Worm (Caenorhabditis elegans) whole organism, late embryonic: ENCODE data around the gene C10E2.5.
A peak's percentile ranks its signal among the peaks of the same experiment; 100 is the strongest.

Source experiments
- C08G9.2 ChIP-seq: sonication (generic microtip); optimal IDR thresholded peaks from 2 replicates; lab custom pipeline; 2016; ENCODE audit warnings: mild to moderate bottlenecking, missing genetic modification characterization, moderate library complexity, missing compliant biosample characterization
- F13H6.1 ChIP-seq: sonication (generic microtip); optimal IDR thresholded peaks from 2 replicates; lab custom pipeline; 2016; ENCODE audit warnings: missing genetic modification characterization, missing compliant biosample characterization
- K02D7.2 ChIP-seq: sonication (generic microtip); optimal IDR thresholded peaks from 2 replicates; lab custom pipeline; 2017; ENCODE audit warnings: mild to moderate bottlenecking, missing genetic modification characterization, missing compliant biosample characterization
- K09A11.1 ChIP-seq: sonication (generic microtip); optimal IDR thresholded peaks from 2 replicates; lab custom pipeline; 2017; ENCODE audit warnings: antibody characterized with exemption, mild to moderate bottlenecking, missing genetic modification characterization, missing compliant biosample characterization; ENCODE audit not compliant: insufficient read depth
- T23F11.4 ChIP-seq: fragments of 200-800 bp; sonication (Bioruptor generic); optimal IDR thresholded peaks from 2 replicates; lab custom pipeline; 2018; ENCODE audit warnings: mild to moderate bottlenecking, missing genetic modification characterization, missing compliant biosample characterization
- Y22D7AL.16 ChIP-seq: sonication (generic microtip); optimal IDR thresholded peaks from 2 replicates; lab custom pipeline; 2016; ENCODE audit warnings: missing genetic modification characterization, missing compliant biosample characterization
- ama-1 ChIP-seq: fragments of 150-350 bp; optimal IDR thresholded peaks from 2 replicates; lab custom pipeline; 2014
- ceh-18 ChIP-seq: sonication (generic microtip); optimal IDR thresholded peaks from 2 replicates; lab custom pipeline; 2016; ENCODE audit warnings: missing genetic modification characterization, missing compliant biosample characterization
- ceh-19 ChIP-seq: fragments of 200-800 bp; sonication (Bioruptor generic); optimal IDR thresholded peaks from 2 replicates; lab custom pipeline; 2018; ENCODE audit warnings: mild to moderate bottlenecking, missing genetic modification characterization, missing compliant biosample characterization
- ceh-31 ChIP-seq: sonication (generic microtip); optimal IDR thresholded peaks from 2 replicates; lab custom pipeline; 2016; ENCODE audit warnings: missing genetic modification characterization, missing compliant biosample characterization
- ceh-34 ChIP-seq: sonication (generic microtip); optimal IDR thresholded peaks from 2 replicates; lab custom pipeline; 2016; ENCODE audit warnings: mild to moderate bottlenecking, missing genetic modification characterization, missing compliant biosample characterization
- ceh-48 ChIP-seq: sonication (generic microtip); optimal IDR thresholded peaks from 2 replicates; lab custom pipeline; 2016; ENCODE audit warnings: missing genetic modification characterization, inconsistent platforms, missing compliant biosample characterization
- ceh-6 ChIP-seq: fragments of 200-800 bp; sonication (Bioruptor generic); optimal IDR thresholded peaks from 2 replicates; lab custom pipeline; 2018; ENCODE audit warnings: mild to moderate bottlenecking, missing genetic modification characterization, missing compliant biosample characterization
- ceh-9 ChIP-seq: sonication (generic microtip); optimal IDR thresholded peaks from 2 replicates; lab custom pipeline; 2016; ENCODE audit warnings: mild to moderate bottlenecking, missing genetic modification characterization, inconsistent platforms, missing compliant biosample characterization
- dmd-4 ChIP-seq: sonication (generic microtip); optimal IDR thresholded peaks from 2 replicates; lab custom pipeline; 2016; ENCODE audit warnings: borderline replicate concordance, missing genetic modification characterization, missing compliant biosample characterization
- elt-2 ChIP-seq: sonication (generic microtip); optimal IDR thresholded peaks from 2 replicates; lab custom pipeline; 2016; ENCODE audit warnings: missing genetic modification reagents, missing genetic modification characterization, missing compliant biosample characterization
- elt-4 ChIP-seq: sonication (generic microtip); optimal IDR thresholded peaks from 2 replicates; lab custom pipeline; 2016; ENCODE audit warnings: missing genetic modification characterization, missing compliant biosample characterization
- ets-4 ChIP-seq: sonication (generic microtip); optimal IDR thresholded peaks from 2 replicates; lab custom pipeline; 2016; ENCODE audit warnings: missing genetic modification characterization, missing compliant biosample characterization
- eyg-1 ChIP-seq: sonication (generic microtip); optimal IDR thresholded peaks from 2 replicates; lab custom pipeline; 2016; ENCODE audit warnings: missing genotype, missing genetic modification characterization, missing compliant biosample characterization
- fax-1 ChIP-seq: sonication (generic microtip); optimal IDR thresholded peaks from 2 replicates; lab custom pipeline; 2016; ENCODE audit warnings: missing genotype, missing genetic modification characterization, missing compliant biosample characterization
- fkh-10 ChIP-seq: fragments of 150-350 bp; optimal IDR thresholded peaks from 2 replicates; lab custom pipeline; 2014; ENCODE audit warnings: missing biosample characterization, missing genetic modification reagents, missing genetic modification characterization
- fkh-6 ChIP-seq: sonication (generic microtip); optimal IDR thresholded peaks from 2 replicates; lab custom pipeline; 2016; ENCODE audit warnings: missing genetic modification characterization, missing compliant biosample characterization
- gmeb-2 ChIP-seq: sonication (generic microtip); optimal IDR thresholded peaks from 2 replicates; lab custom pipeline; 2016; ENCODE audit warnings: missing genetic modification characterization, inconsistent platforms, missing compliant biosample characterization
- hlh-13 ChIP-seq: fragments of 200-800 bp; sonication (Bioruptor generic); optimal IDR thresholded peaks from 2 replicates; lab custom pipeline; 2018; ENCODE audit warnings: mild to moderate bottlenecking, missing genetic modification characterization, missing compliant biosample characterization
- hlh-15 ChIP-seq: sonication (generic microtip); optimal IDR thresholded peaks from 2 replicates; lab custom pipeline; 2016; ENCODE audit warnings: missing genetic modification characterization, missing compliant biosample characterization
- hlh-8 ChIP-seq: sonication (generic microtip); optimal IDR thresholded peaks from 2 replicates; lab custom pipeline; 2016; ENCODE audit warnings: missing genotype, missing genetic modification characterization, missing compliant biosample characterization
- lim-6 ChIP-seq: sonication (generic microtip); optimal IDR thresholded peaks from 2 replicates; lab custom pipeline; 2016; ENCODE audit warnings: missing genetic modification characterization, missing compliant biosample characterization
- lin-11 ChIP-seq: fragments of 200-800 bp; sonication (Bioruptor generic); optimal IDR thresholded peaks from 2 replicates; lab custom pipeline; 2018; ENCODE audit warnings: mild to moderate bottlenecking, missing genetic modification characterization, missing compliant biosample characterization
- mec-3 ChIP-seq: sonication (generic microtip); optimal IDR thresholded peaks from 2 replicates; lab custom pipeline; 2016; ENCODE audit warnings: borderline replicate concordance, missing genetic modification characterization, missing compliant biosample characterization
- npax-4 ChIP-seq: sonication (generic microtip); optimal IDR thresholded peaks from 2 replicates; lab custom pipeline; 2016; ENCODE audit warnings: missing genetic modification characterization, missing compliant biosample characterization
- odd-2 ChIP-seq: sonication (generic microtip); optimal IDR thresholded peaks from 2 replicates; lab custom pipeline; 2017; ENCODE audit warnings: antibody characterized with exemption, mild to moderate bottlenecking, missing genetic modification characterization, missing compliant biosample characterization
- pag-3 ChIP-seq: sonication (generic microtip); optimal IDR thresholded peaks from 2 replicates; lab custom pipeline; 2016; ENCODE audit warnings: missing compliant biosample characterization, missing genetic modification characterization, borderline replicate concordance
- pat-9 ChIP-seq: fragments of 200-800 bp; sonication (Bioruptor generic); optimal IDR thresholded peaks from 2 replicates; lab custom pipeline; 2018; ENCODE audit warnings: mild to moderate bottlenecking, missing genetic modification characterization, moderate library complexity, missing compliant biosample characterization
- pha-2 ChIP-seq: sonication (generic microtip); optimal IDR thresholded peaks from 2 replicates; lab custom pipeline; 2017; ENCODE audit warnings: mild to moderate bottlenecking, missing genetic modification characterization, missing compliant biosample characterization
- pha-4 ChIP-seq: fragments of 150-350 bp; optimal IDR thresholded peaks from 2 replicates; lab custom pipeline; 2018; ENCODE audit warnings: missing biosample characterization, missing genetic modification reagents, missing genetic modification characterization
- pros-1 ChIP-seq: fragments of 150-350 bp; optimal IDR thresholded peaks from 2 replicates; lab custom pipeline; 2014; ENCODE audit warnings: missing biosample characterization, missing genetic modification reagents, missing genetic modification characterization
- rnt-1 ChIP-seq: sonication (generic microtip); optimal IDR thresholded peaks from 2 replicates; lab custom pipeline; 2016; ENCODE audit warnings: missing genetic modification characterization, missing compliant biosample characterization
- sdc-2 ChIP-seq: sonication (generic microtip); optimal IDR thresholded peaks from 2 replicates; lab custom pipeline; 2016; ENCODE audit warnings: missing genotype, missing genetic modification characterization, missing compliant biosample characterization
- syd-9 ChIP-seq: sonication (generic microtip); optimal IDR thresholded peaks from 2 replicates; lab custom pipeline; 2016; ENCODE audit warnings: mild to moderate bottlenecking, missing genetic modification characterization, moderate library complexity, missing compliant biosample characterization
- tbx-7 ChIP-seq: sonication (generic microtip); optimal IDR thresholded peaks from 2 replicates; lab custom pipeline; 2016; ENCODE audit warnings: missing genotype, missing genetic modification characterization, missing compliant biosample characterization
- unc-3 ChIP-seq, 2 experiments: fragments of 200-800 bp in 1 of 2; sonication (Bioruptor generic) in 1 of 2; sonication (generic microtip) in 1 of 2; conservative IDR thresholded peaks in 1 of 2; optimal IDR thresholded peaks in 1 of 2; 2 replicates each; pipeline versions ENCODE4 v1.3.6 to Lab custom; 2016 to 2022; ENCODE audit warnings: missing compliant biosample characterization in 2 of 2, missing genetic modification characterization in 2 of 2, missing genetic modification reagents in 1 of 2
- unc-42 ChIP-seq: sonication (generic microtip); optimal IDR thresholded peaks from 2 replicates; lab custom pipeline; 2016; ENCODE audit warnings: missing genotype, missing genetic modification characterization, missing compliant biosample characterization
- unc-55 ChIP-seq: sonication (generic microtip); optimal IDR thresholded peaks from 2 replicates; lab custom pipeline; 2017; ENCODE audit warnings: missing biosample characterization, missing genetic modification reagents, missing genetic modification characterization
- unc-86 ChIP-seq: sonication (generic microtip); optimal IDR thresholded peaks from 2 replicates; lab custom pipeline; 2016; ENCODE audit warnings: missing genetic modification characterization, missing compliant biosample characterization
- ztf-16 ChIP-seq: sonication (generic microtip); optimal IDR thresholded peaks from 2 replicates; lab custom pipeline; 2017; ENCODE audit warnings: missing genetic modification characterization, missing compliant biosample characterization

C10E2.5 gene

DNA sequence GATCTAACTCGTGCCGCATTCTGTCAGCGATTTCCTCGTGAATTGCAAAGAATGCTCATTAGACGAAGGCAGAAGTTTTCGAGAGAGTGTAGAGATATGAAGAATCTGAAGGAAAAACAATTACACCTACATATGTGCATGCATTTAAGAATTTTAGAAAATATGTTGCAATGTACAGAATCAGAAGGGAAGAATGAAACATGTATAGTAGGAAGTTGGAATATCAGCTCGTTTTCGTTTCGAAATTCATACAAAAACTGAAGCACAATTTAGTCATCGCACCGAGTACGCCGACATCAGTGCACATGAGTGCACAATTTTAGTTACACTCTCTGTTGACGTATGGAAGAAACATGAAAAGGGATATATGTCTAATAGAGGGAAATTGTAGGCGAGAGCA lies at the start of gene C10E2.5:
C10E2.5 (minus strand) TSS at position 101 of the 400 bp plus-strand sequence.
- TF ChIP-seq ceh-34 (tag; lab: Kevin White, UChicago) (no peak), sdc-2 (tag; lab: Kevin White, UChicago) (no peak), fkh-6 (tag; lab: Kevin White, UChicago) (no peak), ceh-6 (GFP tag; lab: Kevin White, UChicago) (no peak), K09A11.1 (tag; lab: Kevin White, UChicago) (no peak), ets-4 (tag; lab: Kevin White, UChicago) (no peak), Y22D7AL.16 (no peak), ceh-18 (tag; lab: Kevin White, UChicago) (no peak)

ce11 chrX:16803545-16803944 lies 49.2 kb upstream of the C10E2.5 start:
- TF ChIP-seq ztf-16 (no peak), T23F11.4 (GFP tag; lab: Kevin White, UChicago) (no peak), ceh-9 (tag; lab: Kevin White, UChicago) (no peak), K09A11.1 (tag; lab: Kevin White, UChicago) (no peak), tbx-7 (tag; lab: Kevin White, UChicago) (no peak), hlh-8 (tag; lab: Kevin White, UChicago) (no peak), ceh-18 (tag; lab: Kevin White, UChicago) (no peak), pha-2 (tag; lab: Kevin White, UChicago) (no peak), K02D7.2 (tag; lab: Kevin White, UChicago) (no peak), odd-2 (tag; lab: Kevin White, UChicago) (no peak), elt-4 (tag; lab: Kevin White, UChicago) (no peak), dmd-4 (no peak), pros-1 (no peak), unc-86 (no peak), lim-6 (tag; lab: Kevin White, UChicago) (no peak)

- no peak for TF ChIP-seq ceh-19
- TF ChIP-seq lin-11 (tag; lab: Kevin White, UChicago), result no peak
- TF ChIP-seq hlh-13, result no peak
- no peak for TF ChIP-seq Y22D7AL.16
- no peak for TF ChIP-seq hlh-15 (tag; lab: Kevin White, UChicago)
- TF ChIP-seq T23F11.4 (GFP tag; lab: Kevin White, UChicago), result no peak
- no peak for TF ChIP-seq ceh-9 (tag; lab: Kevin White, UChicago)
- no peak for TF ChIP-seq ceh-6 (GFP tag; lab: Kevin White, UChicago)
- TF ChIP-seq unc-86, result no peak
- peak; percentile 63 for TF ChIP-seq ceh-31
- TF ChIP-seq tbx-7 (tag; lab: Kevin White, UChicago), result no peak
- peak; percentile 29 for TF ChIP-seq pros-1
- no peak for TF ChIP-seq ztf-16
- TF ChIP-seq lim-6 (tag; lab: Kevin White, UChicago), result no peak
- TF ChIP-seq ceh-48 (tag; lab: Kevin White, UChicago), result peak; percentile 1
- peak; percentile 20 for TF ChIP-seq elt-2 (tag; lab: Kevin White, UChicago)
- TF ChIP-seq gmeb-2, result no peak
- TF ChIP-seq F13H6.1 (tag; lab: Kevin White, UChicago), result no peak
- no peak for TF ChIP-seq mec-3 (tag; lab: Kevin White, UChicago)
- no peak for TF ChIP-seq pat-9
- TF ChIP-seq pha-4 (tag; lab: Kevin White, UChicago), result no peak
- no peak for TF ChIP-seq odd-2 (tag; lab: Kevin White, UChicago)
- no peak for TF ChIP-seq fax-1 (tag; lab: Kevin White, UChicago)
- no peak for TF ChIP-seq rnt-1 (tag; lab: Kevin White, UChicago)
- no peak for TF ChIP-seq syd-9
- TF ChIP-seq unc-55 (GFP tag; lab: Kevin White, UChicago), result no peak
- TF ChIP-seq K02D7.2 (tag; lab: Kevin White, UChicago), result no peak
- TF ChIP-seq ama-1 (lab: Kevin White, UChicago), result no peak
- TF ChIP-seq sdc-2 (tag; lab: Kevin White, UChicago), result peak; percentile 60
- no peak for TF ChIP-seq unc-3 (GFP tag; conservative IDR thresholded peaks at IDR 0.05; lab: Robert Waterston, UW)
- no peak for TF ChIP-seq unc-3 (tag; optimal IDR thresholded peaks at IDR 0.05; lab: Kevin White, UChicago)
- TF ChIP-seq fkh-10, result no peak
- TF ChIP-seq pag-3 (tag; lab: Kevin White, UChicago), result no peak
- TF ChIP-seq dmd-4, result no peak
- no peak for TF ChIP-seq eyg-1 (tag; lab: Kevin White, UChicago)
- peak; percentile 10 for TF ChIP-seq unc-42 (tag; lab: Kevin White, UChicago)
- no peak for TF ChIP-seq C08G9.2
- TF ChIP-seq npax-4 (tag; lab: Kevin White, UChicago), result no peak
These were observed 44.8 kb upstream of the C10E2.5 start for ce11 chrX:16799065-16799663.
